Worm (Caenorhabditis elegans): ENCODE data around the gene C49C8.5.

DNA sequence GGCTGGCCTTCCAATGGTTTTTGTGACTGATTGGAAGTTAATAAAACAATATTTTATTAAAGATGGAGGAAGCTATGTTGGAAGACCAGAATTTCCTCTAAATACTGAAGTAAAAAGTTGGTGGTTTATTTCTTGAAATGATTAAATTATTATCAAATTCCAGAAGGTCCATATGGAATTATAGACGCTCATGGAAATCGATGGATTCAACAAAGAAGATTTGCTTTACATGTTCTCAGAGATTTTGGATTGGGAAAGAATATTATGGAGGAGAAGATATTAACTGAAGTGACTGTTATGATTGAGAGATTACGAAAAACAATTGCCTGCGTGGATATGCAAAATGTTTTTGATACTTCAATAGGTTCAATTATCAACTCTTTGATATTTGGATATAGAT lies 38.1 kb downstream of the C49C8.5 start:
- TF ChIP-seq flt-1 (GFP tag; IDR thresholded peaks at IDR 0.05) (no peak), ref-1 (GFP tag; conservative IDR thresholded peaks at IDR 0.05) (no peak), cog-1 (tag; optimal IDR thresholded peaks at IDR 0.05) (no peak), ztf-23 (GFP tag; IDR thresholded peaks at IDR 0.05) (no peak)

Measured in whole organism, midembryonic.